Fruit fly (Drosophila melanogaster) whole organism, embryonic: ENCODE results near the gene Polr2D.

Experiments
- CG10209 ChIP-seq: fragments of 200-800 bp; sonication (Bioruptor generic); optimal IDR thresholded peaks from 3 replicates; lab custom pipeline; 2017; ENCODE audit warnings: missing biosample characterization, mild to moderate bottlenecking, missing genetic modification characterization, missing genetic modification reagents
- CG10462 ChIP-seq: fragments of 200-800 bp; sonication (Bioruptor generic); optimal IDR thresholded peaks from 2 replicates; lab custom pipeline; 2016; ENCODE audit warnings: missing biosample characterization, missing genetic modification characterization
- CG10543 ChIP-seq: fragments of 200-800 bp; sonication (Bioruptor generic); optimal IDR thresholded peaks from 3 replicates; lab custom pipeline; 2017; ENCODE audit warnings: missing biosample characterization, mild to moderate bottlenecking, missing genetic modification characterization, moderate library complexity
- CG15073 ChIP-seq: fragments of 200-800 bp; sonication (Bioruptor generic); optimal IDR thresholded peaks from 2 replicates; lab custom pipeline; 2016; ENCODE audit warnings: missing biosample characterization, missing genetic modification characterization
- CG1603 ChIP-seq: fragments of 200-800 bp; sonication (Bioruptor generic); optimal IDR thresholded peaks from 2 replicates; lab custom pipeline; 2019; ENCODE audit warnings: missing biosample characterization, mild to moderate bottlenecking, missing genetic modification characterization, moderate library complexity
- CG17328 ChIP-seq: fragments of 200-800 bp; sonication (Bioruptor generic); IDR thresholded peaks from 2 replicates; pipeline ENCODE4 v1.3.6; 2022; ENCODE audit warnings: missing biosample characterization, missing genetic modification characterization
- CG32532 ChIP-seq: fragments of 200-800 bp; sonication (Bioruptor generic); IDR thresholded peaks from 2 replicates; pipeline ENCODE4 v1.3.6; 2022; ENCODE audit warnings: missing biosample characterization, missing genetic modification characterization
- CG34224 ChIP-seq: fragments of 200-800 bp; sonication (Bioruptor generic); IDR thresholded peaks from 3 replicates; pipeline ENCODE4 v1.3.6; 2022; ENCODE audit warnings: missing biosample characterization, missing genetic modification characterization; ENCODE audit not compliant: partially characterized antibody
- CG42726 ChIP-seq: fragments of 200-800 bp; sonication (Bioruptor generic); IDR thresholded peaks from 2 replicates; pipeline ENCODE4 v1.3.6; 2022; ENCODE audit warnings: missing biosample characterization, missing genetic modification characterization; ENCODE audit not compliant: partially characterized antibody
- CG4617 ChIP-seq: fragments of 200-800 bp; sonication (Bioruptor generic); optimal IDR thresholded peaks from 3 replicates; lab custom pipeline; 2016; ENCODE audit warnings: missing biosample characterization, missing genetic modification characterization, borderline replicate concordance
- CG7928 ChIP-seq: fragments of 200-800 bp; sonication (Bioruptor generic); optimal IDR thresholded peaks from 2 replicates; lab custom pipeline; 2017; ENCODE audit warnings: missing biosample characterization, mild to moderate bottlenecking, missing genetic modification characterization
- CG7987 ChIP-seq: fragments of 200-800 bp; sonication (Bioruptor generic); optimal IDR thresholded peaks from 2 replicates; lab custom pipeline; 2018; ENCODE audit warnings: missing biosample characterization, mild to moderate bottlenecking, missing genetic modification characterization, moderate library complexity
- CG9797 ChIP-seq: fragments of 200-800 bp; sonication (Bioruptor generic); optimal IDR thresholded peaks from 3 replicates; lab custom pipeline; 2018; ENCODE audit warnings: missing biosample characterization, mild to moderate bottlenecking, missing genetic modification characterization
- CTCF ChIP-seq: fragments of 200-800 bp; sonication (Bioruptor generic); optimal IDR thresholded peaks from 2 replicates; lab custom pipeline; 2017; ENCODE audit warnings: missing biosample characterization, mild to moderate bottlenecking, missing genetic modification characterization, moderate library complexity
- Camta ChIP-seq: fragments of 200-800 bp; sonication (Bioruptor generic); optimal IDR thresholded peaks from 2 replicates; lab custom pipeline; 2016; ENCODE audit warnings: missing biosample characterization, missing genetic modification characterization
- D19B ChIP-seq: fragments of 200-800 bp; sonication (Bioruptor generic); optimal IDR thresholded peaks from 2 replicates; lab custom pipeline; 2017; ENCODE audit warnings: missing biosample characterization, mild to moderate bottlenecking, missing genetic modification characterization
- Drgx ChIP-seq: fragments of 200-800 bp; sonication (Bioruptor generic); IDR thresholded peaks from 2 replicates; pipeline ENCODE4 v1.3.6; 2022; ENCODE audit warnings: missing biosample characterization, missing genetic modification characterization
- E2f1 ChIP-seq: fragments of 200-800 bp; sonication (Bioruptor generic); IDR thresholded peaks from 2 replicates; pipeline ENCODE4 v1.3.6; 2022; ENCODE audit warnings: missing biosample characterization, missing genetic modification characterization
- Fer2 ChIP-seq: fragments of 200-800 bp; sonication (Bioruptor generic); optimal IDR thresholded peaks from 2 replicates; lab custom pipeline; 2018; ENCODE audit warnings: missing biosample characterization, mild to moderate bottlenecking, missing genetic modification characterization, moderate library complexity
- Fer3 ChIP-seq: fragments of 200-800 bp; sonication (Bioruptor generic); optimal IDR thresholded peaks from 2 replicates; lab custom pipeline; 2018; ENCODE audit warnings: missing biosample characterization, mild to moderate bottlenecking, missing genetic modification characterization, moderate library complexity
- HLH3B ChIP-seq: fragments of 200-800 bp; sonication (Bioruptor generic); IDR thresholded peaks from 2 replicates; pipeline ENCODE4 v1.3.6; 2022; ENCODE audit warnings: missing biosample characterization, missing genetic modification characterization
- Kr ChIP-seq: fragments of 200-800 bp; sonication (Bioruptor generic); optimal IDR thresholded peaks from 2 replicates; lab custom pipeline; 2017; ENCODE audit warnings: missing biosample characterization, mild to moderate bottlenecking, missing genetic modification characterization
- Med ChIP-seq: fragments of 200-800 bp; sonication (Bioruptor generic); peaks from one replicate; lab custom pipeline; 2016; ENCODE audit warnings: missing biosample characterization, missing genetic modification characterization, mild to moderate bottlenecking, inconsistent platforms, moderate library complexity
- Mes4 ChIP-seq: fragments of 200-800 bp; sonication (Bioruptor generic); optimal IDR thresholded peaks from 2 replicates; lab custom pipeline; 2016; ENCODE audit warnings: missing biosample characterization, missing genetic modification characterization
- Mrtf ChIP-seq: fragments of 200-800 bp; sonication (Bioruptor generic); IDR thresholded peaks from 3 replicates; pipeline ENCODE4 v1.3.6; 2022; ENCODE audit warnings: missing biosample characterization, missing genetic modification characterization
- NFAT ChIP-seq: fragments of 200-800 bp; sonication (Bioruptor generic); IDR thresholded peaks from 2 replicates; pipeline ENCODE4 v1.3.6; 2022; ENCODE audit warnings: missing biosample characterization, missing genetic modification characterization
- Nf-YA ChIP-seq: fragments of 200-800 bp; sonication (Bioruptor generic); IDR thresholded peaks from 2 replicates; pipeline ENCODE4 v1.3.6; 2022; ENCODE audit warnings: missing biosample characterization, missing genetic modification characterization
- Xrp1 ChIP-seq: fragments of 200-800 bp; sonication (Bioruptor generic); IDR thresholded peaks from 2 replicates; pipeline ENCODE4 v1.3.6; 2022; ENCODE audit warnings: missing biosample characterization, missing genetic modification characterization
- ab ChIP-seq: fragments of 200-800 bp; sonication (Bioruptor generic); optimal IDR thresholded peaks from 2 replicates; lab custom pipeline; 2016; ENCODE audit warnings: missing biosample characterization, missing genetic modification characterization
- bowl ChIP-seq: fragments of 200-800 bp; sonication (Bioruptor generic); IDR thresholded peaks from 2 replicates; pipeline ENCODE4 v1.3.6; 2022; ENCODE audit warnings: missing biosample characterization, missing genetic modification characterization
- chm ChIP-seq: fragments of 200-800 bp; sonication (Bioruptor generic); IDR thresholded peaks from 2 replicates; pipeline ENCODE4 v1.3.6; 2022; ENCODE audit warnings: missing biosample characterization, missing genetic modification characterization
- ci ChIP-seq: fragments of 200-800 bp; sonication (Bioruptor generic); IDR thresholded peaks from 3 replicates; pipeline ENCODE4 v1.3.6; 2022; ENCODE audit warnings: missing biosample characterization, missing genetic modification characterization
- dysf ChIP-seq: fragments of 200-800 bp; sonication (Bioruptor generic); IDR thresholded peaks from 3 replicates; pipeline ENCODE4 v1.3.6; 2022; ENCODE audit warnings: missing biosample characterization, missing genetic modification characterization
- gcm ChIP-seq: fragments of 200-800 bp; sonication (Bioruptor generic); optimal IDR thresholded peaks from 2 replicates; lab custom pipeline; 2019; ENCODE audit warnings: missing biosample characterization, mild to moderate bottlenecking, missing genetic modification characterization, moderate library complexity
- gem ChIP-seq: fragments of 200-800 bp; sonication (Bioruptor generic); optimal IDR thresholded peaks from 2 replicates; lab custom pipeline; 2019; ENCODE audit warnings: missing biosample characterization, mild to moderate bottlenecking, missing genetic modification characterization, moderate library complexity
- gro ChIP-seq: fragments of 200-800 bp; sonication (Bioruptor generic); optimal IDR thresholded peaks from 2 replicates; lab custom pipeline; 2016; ENCODE audit warnings: missing biosample characterization, missing genetic modification characterization
- hkb ChIP-seq, 2 experiments: fragments of 200-800 bp in 1 of 2; fragments of >200 bp in 1 of 2; sonication (Bioruptor generic) in 1 of 2; IDR thresholded peaks in 1 of 2; optimal IDR thresholded peaks in 1 of 2; 2 replicates each; pipeline versions ENCODE4 v1.3.6 to Lab custom; 2017 to 2022; ENCODE audit warnings: missing biosample characterization in 1 of 2, missing genetic modification characterization in 1 of 2
- mam ChIP-seq: fragments of 200-800 bp; sonication (Bioruptor generic); optimal IDR thresholded peaks from 3 replicates; lab custom pipeline; 2016; ENCODE audit warnings: missing biosample characterization, missing genetic modification characterization
- nerfin-1 ChIP-seq: fragments of 200-800 bp; sonication (Bioruptor generic); optimal IDR thresholded peaks from 3 replicates; lab custom pipeline; 2019; ENCODE audit warnings: missing biosample characterization, mild to moderate bottlenecking, missing genetic modification characterization, moderate library complexity
- otp ChIP-seq: fragments of 200-800 bp; sonication (Bioruptor generic); IDR thresholded peaks from 3 replicates; pipeline ENCODE4, ENCODE4 v1.3.6; 2022; ENCODE audit warnings: missing biosample characterization, missing genetic modification characterization
- repo ChIP-seq: fragments of 200-800 bp; sonication (Bioruptor generic); optimal IDR thresholded peaks from 2 replicates; lab custom pipeline; 2016; ENCODE audit warnings: missing biosample characterization, missing genetic modification characterization
- row ChIP-seq: fragments of 200-800 bp; sonication (Bioruptor generic); IDR thresholded peaks from 3 replicates; pipeline ENCODE4 v1.3.6; 2022; ENCODE audit warnings: missing biosample characterization, missing genetic modification characterization
- sima ChIP-seq: fragments of 200-800 bp; sonication (Bioruptor generic); optimal IDR thresholded peaks from 2 replicates; lab custom pipeline; 2016; ENCODE audit warnings: missing biosample characterization, missing genetic modification characterization
- sisA ChIP-seq: fragments of 200-800 bp; sonication (Bioruptor generic); IDR thresholded peaks from 2 replicates; pipeline ENCODE4 v1.3.6; 2022; ENCODE audit warnings: missing biosample characterization, missing genetic modification characterization
- slbo ChIP-seq: fragments of 200-800 bp; sonication (Bioruptor generic); IDR thresholded peaks from 2 replicates; pipeline ENCODE4 v1.3.6; 2022; ENCODE audit warnings: missing biosample characterization, missing genetic modification characterization
- so ChIP-seq: fragments of 200-800 bp; sonication (Bioruptor generic); IDR thresholded peaks from 3 replicates; pipeline ENCODE4 v1.3.6; 2022; ENCODE audit warnings: missing biosample characterization, missing genetic modification characterization
- trem ChIP-seq: fragments of 200-800 bp; optimal IDR thresholded peaks from 3 replicates; lab custom pipeline; 2019; ENCODE audit warnings: missing biosample characterization, mild to moderate bottlenecking, missing genetic modification characterization, moderate library complexity
- vvl ChIP-seq: fragments of 200-800 bp; sonication (Bioruptor generic); IDR thresholded peaks from 2 replicates; pipeline ENCODE4 v1.3.6; 2022; ENCODE audit warnings: missing biosample characterization, missing genetic modification characterization
- zf30C ChIP-seq: fragments of 200-800 bp; sonication (Bioruptor generic); optimal IDR thresholded peaks from 3 replicates; lab custom pipeline; 2018; ENCODE audit warnings: missing biosample characterization, mild to moderate bottlenecking, missing genetic modification characterization

Polr2D gene

DNA sequence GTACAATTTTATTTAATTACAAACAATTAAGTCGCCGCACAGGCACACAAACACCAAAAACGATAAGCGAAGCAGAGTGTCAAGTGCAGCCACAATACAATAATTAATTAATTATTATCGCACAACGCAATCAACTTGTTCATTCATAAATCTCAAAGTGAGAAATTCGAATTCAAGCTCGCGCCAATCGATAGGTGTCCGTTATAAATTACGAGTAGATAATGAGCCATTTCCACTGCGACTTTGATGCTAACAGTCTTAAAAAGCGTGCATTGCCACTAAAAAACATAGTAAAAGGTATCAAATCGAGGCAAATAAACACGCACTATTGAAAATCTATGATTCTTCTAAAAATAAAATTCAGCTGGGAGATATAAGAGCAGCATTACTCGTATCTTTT, 25.1 kb downstream of the Polr2D start (continued):
- no peak for TF ChIP-seq CG9797 (GFP tag; lab: Kevin White, UChicago)
- TF ChIP-seq trem (tag; lab: Kevin White, UChicago) = peak; percentile 13
- TF ChIP-seq CG1603 (tag; lab: Kevin White, UChicago) = peak; percentile 26
- no peak for TF ChIP-seq D19B (GFP tag; lab: Kevin White, UChicago)
- no peak for TF ChIP-seq E2f1 (GFP tag; lab: Robert Waterston, UW)
- TF ChIP-seq gem = no peak
- TF ChIP-seq Kr (GFP tag; lab: Kevin White, UChicago) = no peak
- TF ChIP-seq gro (GFP tag; lab: Kevin White, UChicago) = no peak
- TF ChIP-seq row (GFP tag; lab: Robert Waterston, UW) = peak; percentile 20; the same call in 1 of the 3 replicates
- TF ChIP-seq CG7928 = no peak
- TF ChIP-seq CG10462 (GFP tag; lab: Kevin White, UChicago) = no peak
- TF ChIP-seq Fer2 (tag; lab: Kevin White, UChicago) = no peak
- no peak for TF ChIP-seq so (GFP tag; lab: Robert Waterston, UW)
- no peak for TF ChIP-seq sima (GFP tag; lab: Kevin White, UChicago)

DNA sequence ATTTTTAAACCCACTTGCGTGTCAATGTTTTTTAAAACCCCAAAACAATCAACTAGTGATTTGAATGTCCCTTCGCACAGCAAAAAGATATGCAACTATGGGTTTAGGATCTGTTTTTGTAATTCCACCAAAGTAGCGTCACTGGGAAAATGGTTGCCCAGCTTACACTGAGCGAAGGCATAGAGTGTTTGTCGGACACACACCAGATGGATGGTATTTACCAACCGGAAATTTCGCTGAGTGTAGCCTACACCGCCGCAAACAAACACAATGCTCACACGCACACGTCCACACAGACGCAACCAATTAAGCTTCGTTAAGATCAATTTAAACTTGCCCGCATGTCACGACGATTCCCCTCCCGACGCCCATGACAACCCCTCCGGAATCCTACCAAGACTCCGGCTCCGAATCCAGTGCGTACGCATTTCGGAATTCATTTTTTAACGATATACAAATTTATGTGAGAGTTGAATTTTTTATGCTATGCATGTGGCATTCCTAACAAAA, 26.5 kb downstream of the Polr2D start:
- TF ChIP-seq slbo (GFP tag; lab: Robert Waterston, UW) (peak; percentile 24; the same call in 1 of the 2 replicates), Mes4 (no peak), CG32532 (GFP tag; lab: Robert Waterston, UW) (peak; percentile 58; the same call in 1 of the 2 replicates), Mrtf (GFP tag; lab: Robert Waterston, UW) (0 out of 3 replicates have a peak, but pooled peaks have one; percentile 13), Fer3 (tag; lab: Kevin White, UChicago) (no peak), CTCF (GFP tag; lab: Kevin White, UChicago) (no peak), repo (GFP tag; lab: Kevin White, UChicago) (peak; percentile 91), Camta (GFP tag; lab: Kevin White, UChicago) (no peak), ab (GFP tag; lab: Kevin White, UChicago) (no peak), nerfin-1 (tag; lab: Kevin White, UChicago) (no peak), dysf (GFP tag; lab: Robert Waterston, UW) (0 out of 3 replicates have a peak, but pooled peaks have one; percentile 34), HLH3B (GFP tag; lab: Robert Waterston, UW) (0 out of 2 replicates have a peak, but pooled peaks have one; percentile 21), row (GFP tag; lab: Robert Waterston, UW) (peak; percentile 43; the same call in 1 of the 3 replicates), CG42726 (GFP tag; lab: Robert Waterston, UW) (no peak), hkb (optimal IDR thresholded peaks at IDR 0.05; lab: Kevin White, UChicago) (no peak), hkb (GFP tag; IDR thresholded peaks at IDR 0.05; lab: Robert Waterston, UW) (no peak), Med (GFP tag; lab: Kevin White, UChicago) (peak; percentile 56), CG4617 (GFP tag; lab: Kevin White, UChicago) (no peak), otp (GFP tag; lab: Robert Waterston, UW) (0 out of 3 replicates have a peak, but pooled peaks have one; percentile 51), CG10209 (GFP tag; lab: Kevin White, UChicago) (no peak), mam (peak; percentile 6), chm (GFP tag; lab: Robert Waterston, UW) (peak; percentile 10; the same call in 1 of the 2 replicates), bowl (0 out of 2 replicates have a peak, but pooled peaks have one; percentile 20), CG15073 (GFP tag; lab: Kevin White, UChicago) (no peak), vvl (GFP tag; lab: Robert Waterston, UW) (peak; percentile 31; the same call in 1 of the 2 replicates), CG17328 (GFP tag; lab: Robert Waterston, UW) (0 out of 2 replicates have a peak, but pooled peaks have one; percentile 13), Drgx (GFP tag; lab: Robert Waterston, UW) (0 out of 2 replicates have a peak, but pooled peaks have one; percentile 17), zf30C (GFP tag; lab: Kevin White, UChicago) (peak; percentile 48), gcm (GFP tag; lab: Kevin White, UChicago) (peak; percentile 70), CG34224 (GFP tag; lab: Robert Waterston, UW) (no peak), CG10543 (GFP tag; lab: Kevin White, UChicago) (peak; percentile 19), Nf-YA (GFP tag; lab: Robert Waterston, UW) (0 out of 2 replicates have a peak, but pooled peaks have one; percentile 23), sisA (0 out of 2 replicates have a peak, but pooled peaks have one; percentile 15), CG7987 (GFP tag; lab: Kevin White, UChicago) (no peak), Xrp1 (GFP tag; lab: Robert Waterston, UW) (0 out of 2 replicates have a peak, but pooled peaks have one; percentile 18), NFAT (GFP tag; lab: Robert Waterston, UW) (peak; percentile 47; the same call in 1 of the 2 replicates), ci (GFP tag; lab: Robert Waterston, UW) (peak; percentile 49; the same call in 1 of the 3 replicates)
